Worm (Caenorhabditis elegans) whole organism, L4 larva: Measurements from ENCODE around the gene aman-1.

Experiments used
- D1046.2 ChIP-seq: fragments of 200-800 bp; sonication (Bioruptor generic); IDR thresholded peaks from 2 replicates; pipeline ENCODE4 v1.3.6; 2022; ENCODE audit warnings: missing genetic modification characterization, missing compliant biosample characterization
- F37D6.2 ChIP-seq: sonication (generic microtip); optimal IDR thresholded peaks from 2 replicates; lab custom pipeline; 2016; ENCODE audit warnings: mild to moderate bottlenecking, missing genetic modification characterization, missing compliant biosample characterization
- F44E2.7 ChIP-seq: fragments of 200-800 bp; sonication (Bioruptor generic); IDR thresholded peaks from 2 replicates; pipeline ENCODE4 v2.1.2; 2022; ENCODE audit warnings: missing genetic modification characterization, missing compliant biosample characterization
- T20F7.1 ChIP-seq: fragments of 200-800 bp; sonication (Bioruptor generic); optimal IDR thresholded peaks from 2 replicates; lab custom pipeline; 2018; ENCODE audit warnings: mild to moderate bottlenecking, missing genetic modification characterization, missing compliant biosample characterization
- Y105C5A.15 ChIP-seq: fragments of 200-800 bp; sonication (Bioruptor generic); IDR thresholded peaks from 2 replicates; pipeline ENCODE4 v1.3.6; 2022; ENCODE audit warnings: missing genetic modification characterization, missing compliant biosample characterization
- Y48G9A.11 ChIP-seq: fragments of 200-800 bp; sonication (Bioruptor generic); IDR thresholded peaks from 2 replicates; pipeline ENCODE4 v1.3.6; 2022; ENCODE audit warnings: missing genetic modification reagents, missing genetic modification characterization, missing compliant biosample characterization
- ZK337.2 ChIP-seq: fragments of 200-800 bp; sonication (Bioruptor generic); IDR thresholded peaks from 2 replicates; pipeline ENCODE4 v1.3.6; 2022; ENCODE audit warnings: missing genetic modification reagents, missing genetic modification characterization, missing compliant biosample characterization
- ZK546.5 ChIP-seq, 2 experiments: sonication (generic microtip); optimal IDR thresholded peaks; 2 replicates each; lab custom pipeline; 2017; ENCODE audit warnings: missing biosample characterization in 2 of 2, missing genetic modification characterization in 2 of 2
- attf-4 ChIP-seq: sonication (generic microtip); optimal IDR thresholded peaks from 3 replicates; lab custom pipeline; 2017; ENCODE audit warnings: missing biosample characterization, missing genetic modification characterization
- ceh-20 ChIP-seq: fragments of 200-800 bp; sonication (Bioruptor generic); IDR thresholded peaks from 2 replicates; pipeline ENCODE4 v1.3.6; 2022; ENCODE audit warnings: missing genetic modification reagents, missing genetic modification characterization, missing compliant biosample characterization
- ceh-28 ChIP-seq: fragments of 150-350 bp; optimal IDR thresholded peaks from 2 replicates; lab custom pipeline; 2014; ENCODE audit warnings: missing biosample characterization, missing genetic modification reagents, missing genetic modification characterization
- ceh-32 ChIP-seq: sonication (generic microtip); optimal IDR thresholded peaks from 2 replicates; lab custom pipeline; 2016; ENCODE audit warnings: mild to moderate bottlenecking, missing genetic modification characterization, missing compliant biosample characterization; ENCODE audit not compliant: poor library complexity
- ceh-44 ChIP-seq: fragments of 200-800 bp; sonication (Bioruptor generic); IDR thresholded peaks from 2 replicates; pipeline ENCODE4 v1.3.6; 2022; ENCODE audit warnings: missing genetic modification reagents, missing genetic modification characterization, missing compliant biosample characterization
- ceh-62 ChIP-seq: sonication (generic microtip); optimal IDR thresholded peaks from 2 replicates; lab custom pipeline; 2017; ENCODE audit warnings: missing biosample characterization, missing genetic modification characterization
- ces-1 ChIP-seq: fragments of 150-350 bp; sonication (generic microtip); optimal IDR thresholded peaks from 4 replicates; lab custom pipeline; 2014; ENCODE audit warnings: missing biosample characterization, missing genetic modification reagents, missing genetic modification characterization
- cey-2 ChIP-seq: sonication (generic microtip); optimal IDR thresholded peaks from 3 replicates; lab custom pipeline; 2017; ENCODE audit warnings: missing genetic modification characterization, mild to moderate bottlenecking, missing compliant biosample characterization, antibody characterized with exemption, borderline replicate concordance; ENCODE audit not compliant: insufficient read depth
- daf-19 ChIP-seq: fragments of 200-800 bp; sonication (Bioruptor generic); conservative IDR thresholded peaks from 2 replicates; pipeline ENCODE4 v1.3.6; 2022; ENCODE audit warnings: missing genetic modification characterization, missing compliant biosample characterization
- daf-8 ChIP-seq: fragments of 200-800 bp; sonication (Bioruptor generic); IDR thresholded peaks from 2 replicates; pipeline ENCODE4 v1.3.6; 2022; ENCODE audit warnings: missing genetic modification characterization, missing compliant biosample characterization
- dmd-6 ChIP-seq: fragments of 200-800 bp; sonication (Bioruptor generic); IDR thresholded peaks from 2 replicates; pipeline ENCODE4 v1.3.6; 2022; ENCODE audit warnings: missing genetic modification reagents, missing genetic modification characterization, missing compliant biosample characterization
- dmd-9 ChIP-seq: fragments of 200-800 bp; sonication (Bioruptor generic); IDR thresholded peaks from 2 replicates; pipeline ENCODE4 v1.3.6; 2022; ENCODE audit warnings: missing genetic modification reagents, missing genetic modification characterization, missing compliant biosample characterization
- dpl-1 ChIP-seq: fragments of 150-350 bp; optimal IDR thresholded peaks from 2 replicates; lab custom pipeline; 2014; ENCODE audit warnings: missing biosample characterization, missing genetic modification reagents, missing genetic modification characterization
- egl-43 ChIP-seq: fragments of 200-800 bp; sonication (Bioruptor generic); IDR thresholded peaks from 2 replicates; pipeline ENCODE4 v1.3.6; 2022; ENCODE audit warnings: missing genetic modification reagents, missing genetic modification characterization, missing compliant biosample characterization
- gei-8 ChIP-seq: fragments of 200-800 bp; sonication (Bioruptor generic); optimal IDR thresholded peaks from 2 replicates; lab custom pipeline; 2018; ENCODE audit warnings: mild to moderate bottlenecking, missing genetic modification characterization, missing compliant biosample characterization
- hif-1 ChIP-seq, 2 experiments: sonication (generic microtip); optimal IDR thresholded peaks; 2 replicates each; lab custom pipeline; 2016 to 2017; ENCODE audit warnings: missing compliant biosample characterization in 2 of 2, missing genetic modification characterization in 2 of 2, missing genetic modification reagents in 2 of 2, missing genotype in 2 of 2, mild to moderate bottlenecking in 1 of 2
- hlh-30 ChIP-seq: sonication (generic microtip); optimal IDR thresholded peaks from 2 replicates; lab custom pipeline; 2017; ENCODE audit warnings: antibody characterized with exemption, mild to moderate bottlenecking, missing genetic modification characterization, missing compliant biosample characterization; ENCODE audit not compliant: insufficient read depth
- jun-1 ChIP-seq: fragments of 150-350 bp; optimal IDR thresholded peaks from 2 replicates; lab custom pipeline; 2014; ENCODE audit warnings: missing biosample characterization, missing genetic modification reagents, missing genetic modification characterization
- lin-1 ChIP-seq: fragments of 200-800 bp; sonication (Bioruptor generic); IDR thresholded peaks from 2 replicates; pipeline ENCODE4 v1.3.6; 2022; ENCODE audit warnings: missing genetic modification reagents, missing genetic modification characterization, missing compliant biosample characterization
- lin-15B ChIP-seq: fragments of 150-350 bp; sonication (generic microtip); optimal IDR thresholded peaks from 3 replicates; lab custom pipeline; 2014; ENCODE audit warnings: missing biosample characterization, missing genetic modification characterization
- lin-38 ChIP-seq: fragments of 200-800 bp; sonication (Bioruptor generic); IDR thresholded peaks from 2 replicates; pipeline ENCODE4 v1.3.6; 2022; ENCODE audit warnings: missing genetic modification reagents, missing genetic modification characterization, missing compliant biosample characterization
- lir-3 ChIP-seq: sonication (generic microtip); optimal IDR thresholded peaks from 2 replicates; lab custom pipeline; 2016; ENCODE audit warnings: mild to moderate bottlenecking, missing genetic modification characterization, missing compliant biosample characterization
- mdl-1 ChIP-seq, 2 experiments: fragments of 150-350 bp in 1 of 2; sonication (generic microtip) in 1 of 2; optimal IDR thresholded peaks; 2 replicates each; lab custom pipeline; 2014 to 2017; ENCODE audit warnings: missing biosample characterization in 2 of 2, missing genetic modification characterization in 2 of 2
- mes-2 ChIP-seq: sonication (generic microtip); optimal IDR thresholded peaks from 2 replicates; lab custom pipeline; 2016; ENCODE audit warnings: missing genotype, mild to moderate bottlenecking, missing genetic modification characterization, missing compliant biosample characterization; ENCODE audit not compliant: poor library complexity, severe bottlenecking
- mxl-2 ChIP-seq: fragments of 200-800 bp; sonication (Bioruptor generic); conservative IDR thresholded peaks from 2 replicates; pipeline ENCODE4 v1.3.6; 2022; ENCODE audit warnings: missing genetic modification reagents, missing genetic modification characterization, missing compliant biosample characterization
- mxl-3 ChIP-seq: fragments of 200-800 bp; sonication (Bioruptor generic); optimal IDR thresholded peaks from 2 replicates; lab custom pipeline; 2018; ENCODE audit warnings: mild to moderate bottlenecking, missing genetic modification characterization, missing compliant biosample characterization
- nhr-10 ChIP-seq: fragments of 150-350 bp; optimal IDR thresholded peaks from 2 replicates; lab custom pipeline; 2014; ENCODE audit warnings: missing biosample characterization, missing genetic modification characterization
- nhr-11 ChIP-seq: fragments of 150-350 bp; optimal IDR thresholded peaks from 2 replicates; lab custom pipeline; 2014; ENCODE audit warnings: missing biosample characterization, missing genetic modification characterization
- nhr-41 ChIP-seq: fragments of 200-800 bp; sonication (Bioruptor generic); IDR thresholded peaks from 2 replicates; pipeline ENCODE4 v1.3.6; 2022; ENCODE audit warnings: missing genetic modification reagents, missing genetic modification characterization, missing compliant biosample characterization
- nhr-42 ChIP-seq: fragments of 200-800 bp; sonication (Bioruptor generic); IDR thresholded peaks from 2 replicates; pipeline ENCODE4 v1.3.6; 2022; ENCODE audit warnings: missing genetic modification characterization, missing compliant biosample characterization
- nhr-48 ChIP-seq: sonication (generic microtip); optimal IDR thresholded peaks from 2 replicates; lab custom pipeline; 2016; ENCODE audit warnings: mild to moderate bottlenecking, missing genetic modification characterization, missing compliant biosample characterization
- nhr-6 ChIP-seq: fragments of 150-350 bp; optimal IDR thresholded peaks from 2 replicates; lab custom pipeline; 2014; ENCODE audit warnings: missing biosample characterization, missing genetic modification characterization
- nhr-77 ChIP-seq: fragments of 150-350 bp; optimal IDR thresholded peaks from 2 replicates; lab custom pipeline; 2014; ENCODE audit warnings: missing biosample characterization, missing genetic modification characterization
- php-3 ChIP-seq: fragments of 200-800 bp; sonication (Bioruptor generic); IDR thresholded peaks from 2 replicates; pipeline ENCODE4 v1.3.6; 2022; ENCODE audit warnings: missing genetic modification reagents, missing genetic modification characterization, missing compliant biosample characterization
- rbr-2 ChIP-seq: sonication (generic microtip); optimal IDR thresholded peaks from 2 replicates; lab custom pipeline; 2016; ENCODE audit warnings: missing genotype, missing genetic modification characterization, missing compliant biosample characterization
- sdz-12 ChIP-seq: fragments of 200-800 bp; sonication (Bioruptor generic); optimal IDR thresholded peaks from 2 replicates; lab custom pipeline; 2018; ENCODE audit warnings: mild to moderate bottlenecking, missing genetic modification characterization, missing compliant biosample characterization
- skn-1 ChIP-seq: fragments of 150-350 bp; optimal IDR thresholded peaks from 2 replicates; lab custom pipeline; 2014; ENCODE audit warnings: missing biosample characterization, missing genetic modification characterization
- snpc-4 ChIP-seq: fragments of 150-350 bp; optimal IDR thresholded peaks from 2 replicates; lab custom pipeline; 2014; ENCODE audit warnings: missing biosample characterization, missing genetic modification characterization
- tag-97 ChIP-seq: fragments of 200-800 bp; sonication (Bioruptor generic); IDR thresholded peaks from 2 replicates; pipeline ENCODE4 v1.3.6; 2022; ENCODE audit warnings: missing genetic modification characterization, missing compliant biosample characterization
- vab-7 ChIP-seq: fragments of 200-800 bp; sonication (Bioruptor generic); IDR thresholded peaks from 2 replicates; pipeline ENCODE4 v1.3.6; 2022; ENCODE audit warnings: missing genetic modification reagents, missing genetic modification characterization, missing compliant biosample characterization
- zfp-2 ChIP-seq: sonication (generic microtip); optimal IDR thresholded peaks from 2 replicates; lab custom pipeline; 2016; ENCODE audit warnings: mild to moderate bottlenecking, missing genetic modification characterization, missing compliant biosample characterization
- zip-11 ChIP-seq: fragments of 200-800 bp; sonication (Bioruptor generic); IDR thresholded peaks from 2 replicates; pipeline ENCODE4 v1.3.6; 2022; ENCODE audit warnings: missing genetic modification characterization, missing compliant biosample characterization

The aman-1 gene

DNA sequence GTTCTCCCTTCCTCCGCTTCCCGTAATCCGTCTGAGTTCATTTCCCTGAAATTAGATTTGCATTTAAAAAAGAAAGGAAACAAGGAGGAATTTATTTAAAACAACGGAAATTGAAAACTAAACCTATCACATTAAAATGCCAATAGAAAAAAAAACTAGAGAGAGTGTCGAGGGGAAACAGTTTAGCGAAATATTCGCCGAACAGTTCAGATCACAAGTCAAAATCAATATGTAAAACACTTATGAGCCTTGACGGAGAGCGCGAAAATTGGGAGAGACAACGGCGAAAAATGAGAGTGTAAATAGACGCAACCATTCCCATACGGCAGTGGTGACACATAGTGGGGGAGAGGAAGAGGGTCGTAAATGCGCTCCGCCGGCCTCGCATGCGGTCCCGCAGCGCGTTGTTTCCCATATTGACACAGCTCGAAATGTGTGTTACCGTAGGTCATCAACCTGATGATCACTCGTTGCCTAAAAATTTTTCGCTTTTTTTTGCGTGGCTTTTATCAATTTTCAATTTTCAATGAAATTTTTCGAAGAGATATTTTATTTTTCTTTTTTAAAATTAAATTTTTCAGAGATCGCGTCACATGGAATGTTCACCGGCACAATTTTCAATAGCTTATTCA, 21.1 kb upstream of the aman-1 start, which contains the start of the genes dnj-14 and glit-1 (continued):
- no peak for TF ChIP-seq sdz-12 (GFP tag; lab: Kevin White, UChicago)
- TF ChIP-seq daf-8 (GFP tag; lab: Robert Waterston, UW): no peak
- TF ChIP-seq gei-8 (GFP tag; lab: Kevin White, UChicago): no peak
- TF ChIP-seq Y48G9A.11: no peak
- TF ChIP-seq ZK546.5 (tag; optimal IDR thresholded peaks at IDR 0.05; lab: Kevin White, UChicago): peak in 1 of 2 experiments; percentile 67
- TF ChIP-seq ZK337.2: no peak
- peak; percentile 89 for TF ChIP-seq php-3
- TF ChIP-seq mxl-2 (GFP tag; lab: Robert Waterston, UW): no peak
- peak; percentile 76 for TF ChIP-seq jun-1 (tag; lab: Kevin White, UChicago)
- TF ChIP-seq lin-15B (tag; lab: Kevin White, UChicago): peak; percentile 18
- TF ChIP-seq snpc-4 (tag; lab: Kevin White, UChicago): no peak
- peak; percentile 16 for TF ChIP-seq ceh-28
- TF ChIP-seq zip-11 (GFP tag; lab: Robert Waterston, UW): no peak
- peak; percentile 95 for TF ChIP-seq nhr-77
- TF ChIP-seq F37D6.2: peak; percentile 57
- TF ChIP-seq cey-2: no peak
- peak; percentile 88 for TF ChIP-seq mxl-3 (GFP tag; lab: Kevin White, UChicago)
- TF ChIP-seq ces-1 (GFP tag; lab: Kevin White, UChicago): no peak
- TF ChIP-seq daf-19: no peak
- TF ChIP-seq hif-1 (tag; optimal IDR thresholded peaks at IDR 0.05; lab: Kevin White, UChicago): peak in 1 of 2 experiments; percentile 85
- TF ChIP-seq lir-3 (tag; lab: Kevin White, UChicago): no peak
- no peak for TF ChIP-seq ceh-44 (GFP tag; lab: Robert Waterston, UW)
- TF ChIP-seq dpl-1 (GFP tag; lab: Kevin White, UChicago): peak; percentile 76
- peak; percentile 90 for TF ChIP-seq mes-2 (tag; lab: Kevin White, UChicago)
- TF ChIP-seq attf-4 (tag; lab: Kevin White, UChicago): no peak
- peak; percentile 66; the same call in 1 of the 2 replicates for TF ChIP-seq egl-43 (GFP tag; lab: Robert Waterston, UW)
- TF ChIP-seq dmd-6 (GFP tag; lab: Robert Waterston, UW): peak; percentile 89
- TF ChIP-seq lin-38 (GFP tag; lab: Robert Waterston, UW): peak; percentile 91
- TF ChIP-seq tag-97 (GFP tag; lab: Robert Waterston, UW): no peak
- TF ChIP-seq lin-1 (GFP tag; lab: Robert Waterston, UW): peak; percentile 62
- TF ChIP-seq ceh-62 (tag; lab: Kevin White, UChicago): no peak
- no peak for TF ChIP-seq F44E2.7 (GFP tag; lab: Robert Waterston, UW)
- TF ChIP-seq zfp-2 (tag; lab: Kevin White, UChicago): peak; percentile 15
- peak; percentile 69 for TF ChIP-seq ceh-20
- no peak for TF ChIP-seq nhr-41 (GFP tag; lab: Robert Waterston, UW)
- TF ChIP-seq T20F7.1 (GFP tag; lab: Kevin White, UChicago): peak; percentile 76
- peak; percentile 82 for TF ChIP-seq nhr-6 (tag; lab: Kevin White, UChicago)
- TF ChIP-seq dmd-9: peak; percentile 57; the same call in 1 of the 2 replicates
- TF ChIP-seq ceh-32 (tag; lab: Kevin White, UChicago): no peak
- peak; percentile 99 for TF ChIP-seq D1046.2 (GFP tag; lab: Robert Waterston, UW)
- TF ChIP-seq vab-7 (GFP tag; lab: Robert Waterston, UW): peak; percentile 57; the same call in 1 of the 2 replicates
- peak; percentile 85 for TF ChIP-seq nhr-42 (GFP tag; lab: Robert Waterston, UW)
- TF ChIP-seq nhr-48 (tag; lab: Kevin White, UChicago): peak; percentile 60
- TF ChIP-seq rbr-2 (tag; lab: Kevin White, UChicago): peak; percentile 88
- peak; percentile 88 for TF ChIP-seq nhr-11 (tag; lab: Kevin White, UChicago)
- no peak for TF ChIP-seq skn-1 (tag; lab: Kevin White, UChicago)
- peak; percentile 50 for TF ChIP-seq nhr-10 (tag; lab: Kevin White, UChicago)
- TF ChIP-seq Y105C5A.15: no peak
- TF ChIP-seq mdl-1 (tag; optimal IDR thresholded peaks at IDR 0.05; lab: Kevin White, UChicago): peak; percentile 21 to 91
- peak; percentile 96 for TF ChIP-seq hlh-30 (tag; lab: Kevin White, UChicago)
